Fruit fly (Drosophila melanogaster) whole organism, embryonic: ENCODE measurements around the gene CG1213.
A peak's percentile ranks its signal among the peaks of the same experiment; 100 is the strongest.

ENCODE experiments used
- Atf-2 ChIP-seq: fragments of 200-800 bp; sonication (Bioruptor generic); optimal IDR thresholded peaks from 2 replicates; lab custom pipeline; 2016; ENCODE audit warnings: missing biosample characterization, missing genetic modification characterization
- Awh ChIP-seq: fragments of 200-800 bp; sonication (Bioruptor generic); IDR thresholded peaks from 2 replicates; pipeline ENCODE4, ENCODE4 v1.3.6; 2022; ENCODE audit warnings: missing biosample characterization, missing genetic modification characterization
- CG10431 ChIP-seq: fragments of 200-800 bp; sonication (Bioruptor generic); optimal IDR thresholded peaks from 3 replicates; lab custom pipeline; 2018; ENCODE audit warnings: missing biosample characterization, mild to moderate bottlenecking, missing genetic modification characterization
- CG10462 ChIP-seq: fragments of 200-800 bp; sonication (Bioruptor generic); optimal IDR thresholded peaks from 2 replicates; lab custom pipeline; 2016; ENCODE audit warnings: missing biosample characterization, missing genetic modification characterization
- CG11723 ChIP-seq: fragments of 200-800 bp; sonication (Bioruptor generic); optimal IDR thresholded peaks from 2 replicates; lab custom pipeline; 2017; ENCODE audit warnings: missing biosample characterization, mild to moderate bottlenecking, missing genetic modification characterization
- CG13775 ChIP-seq: fragments of 200-800 bp; sonication (Bioruptor generic); optimal IDR thresholded peaks from 3 replicates; lab custom pipeline; 2017; ENCODE audit warnings: missing biosample characterization, mild to moderate bottlenecking, missing genetic modification characterization
- CG15514 ChIP-seq: fragments of 200-800 bp; sonication (Bioruptor generic); optimal IDR thresholded peaks from 3 replicates; lab custom pipeline; 2017; ENCODE audit warnings: missing biosample characterization, missing genetic modification characterization, mild to moderate bottlenecking, moderate library complexity, missing genetic modification reagents
- CG15696 ChIP-seq: fragments of 200-800 bp; sonication (Bioruptor generic); optimal IDR thresholded peaks from 2 replicates; lab custom pipeline; 2019; ENCODE audit warnings: missing biosample characterization, mild to moderate bottlenecking, missing genetic modification characterization, moderate library complexity
- CG17802 ChIP-seq: fragments of 200-800 bp; sonication (Bioruptor generic); optimal IDR thresholded peaks from 2 replicates; lab custom pipeline; 2018; ENCODE audit warnings: missing biosample characterization, mild to moderate bottlenecking, missing genetic modification characterization, moderate library complexity
- CG18764 ChIP-seq: fragments of 200-800 bp; sonication (Bioruptor generic); optimal IDR thresholded peaks from 3 replicates; lab custom pipeline; 2016; ENCODE audit warnings: missing biosample characterization, missing genetic modification characterization
- CG2199 ChIP-seq: fragments of 200-800 bp; sonication (Bioruptor generic); IDR thresholded peaks from 3 replicates; pipeline ENCODE4 v1.3.6; 2022; ENCODE audit warnings: missing biosample characterization, missing genetic modification characterization
- CG3281 ChIP-seq: fragments of 200-800 bp; sonication (Bioruptor generic); optimal IDR thresholded peaks from 3 replicates; lab custom pipeline; 2017; ENCODE audit warnings: missing biosample characterization, mild to moderate bottlenecking, missing genetic modification characterization
- CG34224 ChIP-seq: fragments of 200-800 bp; sonication (Bioruptor generic); IDR thresholded peaks from 3 replicates; pipeline ENCODE4 v1.3.6; 2022; ENCODE audit warnings: missing biosample characterization, missing genetic modification characterization; ENCODE audit not compliant: partially characterized antibody
- CG4360 ChIP-seq: fragments of 200-800 bp; sonication (Bioruptor generic); IDR thresholded peaks from 2 replicates; pipeline ENCODE4 v1.3.6; 2022; ENCODE audit warnings: missing biosample characterization, missing genetic modification characterization
- CG4424 ChIP-seq: fragments of 200-800 bp; sonication (Bioruptor generic); optimal IDR thresholded peaks from 3 replicates; lab custom pipeline; 2016; ENCODE audit warnings: missing biosample characterization, missing genetic modification characterization
- CG4707 ChIP-seq: fragments of 200-800 bp; sonication (Bioruptor generic); optimal IDR thresholded peaks from 2 replicates; lab custom pipeline; 2018; ENCODE audit warnings: missing biosample characterization, mild to moderate bottlenecking, missing genetic modification characterization, moderate library complexity
- CG6654 ChIP-seq: fragments of 200-800 bp; sonication (Bioruptor generic); optimal IDR thresholded peaks from 2 replicates; lab custom pipeline; 2017; ENCODE audit warnings: missing biosample characterization, mild to moderate bottlenecking, missing genetic modification characterization
- CG6689 ChIP-seq: fragments of 200-800 bp; sonication (Bioruptor generic); IDR thresholded peaks from 2 replicates; pipeline ENCODE4 v1.3.6; 2022; ENCODE audit warnings: missing biosample characterization, missing genetic modification characterization
- CG6791 ChIP-seq: fragments of 200-800 bp; sonication (Bioruptor generic); IDR thresholded peaks from 3 replicates; pipeline ENCODE4 v1.3.6; 2022; ENCODE audit warnings: missing biosample characterization, missing genetic modification characterization; ENCODE audit not compliant: partially characterized antibody
- CG7372 ChIP-seq: fragments of 200-800 bp; sonication (Bioruptor generic); IDR thresholded peaks from 2 replicates; pipeline ENCODE4 v1.3.6; 2022; ENCODE audit warnings: missing biosample characterization, missing genetic modification characterization
- CG7556 ChIP-seq: fragments of 200-800 bp; sonication (Bioruptor generic); optimal IDR thresholded peaks from 2 replicates; lab custom pipeline; 2017; ENCODE audit warnings: missing biosample characterization, mild to moderate bottlenecking, missing genetic modification characterization
- CG9817 ChIP-seq: fragments of 200-800 bp; sonication (Bioruptor generic); optimal IDR thresholded peaks from 2 replicates; lab custom pipeline; 2018; ENCODE audit warnings: missing biosample characterization, mild to moderate bottlenecking, missing genetic modification characterization, moderate library complexity
- Chrac-16 ChIP-seq: fragments of 200-800 bp; sonication (Bioruptor generic); optimal IDR thresholded peaks from 3 replicates; lab custom pipeline; 2016; ENCODE audit warnings: missing biosample characterization, missing genetic modification characterization
- CoRest ChIP-seq: fragments of 200-800 bp; sonication (Bioruptor generic); optimal IDR thresholded peaks from 3 replicates; lab custom pipeline; 2018; ENCODE audit warnings: missing biosample characterization, mild to moderate bottlenecking, missing genetic modification characterization, moderate library complexity
- D19B ChIP-seq: fragments of 200-800 bp; sonication (Bioruptor generic); optimal IDR thresholded peaks from 2 replicates; lab custom pipeline; 2017; ENCODE audit warnings: missing biosample characterization, mild to moderate bottlenecking, missing genetic modification characterization
- GATAe ChIP-seq: fragments of 200-800 bp; sonication (Bioruptor generic); conservative IDR thresholded peaks from 2 replicates; pipeline ENCODE4 v1.3.6; 2022; ENCODE audit warnings: missing biosample characterization, missing genetic modification characterization
- HHEX ChIP-seq: fragments of 200-800 bp; sonication (Bioruptor generic); optimal IDR thresholded peaks from 3 replicates; lab custom pipeline; 2017; ENCODE audit warnings: missing biosample characterization, mild to moderate bottlenecking, missing genetic modification characterization, missing genetic modification reagents
- HmgZ ChIP-seq: fragments of 200-800 bp; sonication (Bioruptor generic); optimal IDR thresholded peaks from 2 replicates; lab custom pipeline; 2018; ENCODE audit warnings: missing biosample characterization, mild to moderate bottlenecking, missing genetic modification characterization
- Hr3 ChIP-seq: fragments of 200-800 bp; sonication (Bioruptor generic); optimal IDR thresholded peaks from 3 replicates; lab custom pipeline; 2016; ENCODE audit warnings: missing biosample characterization, missing genetic modification characterization
- Max ChIP-seq: fragments of 200-800 bp; sonication (Bioruptor generic); optimal IDR thresholded peaks from 2 replicates; lab custom pipeline; 2016; ENCODE audit warnings: missing biosample characterization, mild to moderate bottlenecking, missing genetic modification characterization
- Nf-YA ChIP-seq: fragments of 200-800 bp; sonication (Bioruptor generic); IDR thresholded peaks from 2 replicates; pipeline ENCODE4 v1.3.6; 2022; ENCODE audit warnings: missing biosample characterization, missing genetic modification characterization
- Nf-YC ChIP-seq: fragments of 200-800 bp; optimal IDR thresholded peaks from 3 replicates; lab custom pipeline; 2019; ENCODE audit warnings: missing biosample characterization, mild to moderate bottlenecking, missing genetic modification characterization, moderate library complexity
- Oli ChIP-seq: fragments of 200-800 bp; sonication (Bioruptor generic); optimal IDR thresholded peaks from 2 replicates; lab custom pipeline; 2018; ENCODE audit warnings: missing biosample characterization, mild to moderate bottlenecking, missing genetic modification characterization, moderate library complexity
- PHDP ChIP-seq: fragments of 200-800 bp; sonication (Bioruptor generic); optimal IDR thresholded peaks from 3 replicates; lab custom pipeline; 2018; ENCODE audit warnings: missing biosample characterization, mild to moderate bottlenecking, missing genetic modification characterization, moderate library complexity
- Ptx1 ChIP-seq: fragments of 200-800 bp; sonication (Bioruptor generic); IDR thresholded peaks from 2 replicates; pipeline ENCODE4 v1.3.6; 2022; ENCODE audit warnings: missing biosample characterization, missing genetic modification characterization
- Scr ChIP-seq: fragments of 200-800 bp; sonication (Bioruptor generic); IDR thresholded peaks from 2 replicates; pipeline ENCODE4 v1.3.6; 2022; ENCODE audit warnings: missing biosample characterization, missing genetic modification characterization; ENCODE audit not compliant: partially characterized antibody
- btn ChIP-seq: fragments of 200-800 bp; sonication (Bioruptor generic); optimal IDR thresholded peaks from 2 replicates; lab custom pipeline; 2016; ENCODE audit warnings: missing biosample characterization, missing genetic modification characterization
- cg ChIP-seq: fragments of 200-800 bp; sonication (Bioruptor generic); optimal IDR thresholded peaks from 3 replicates; lab custom pipeline; 2019; ENCODE audit warnings: missing biosample characterization, mild to moderate bottlenecking, missing genetic modification characterization, moderate library complexity
- chm ChIP-seq: fragments of 200-800 bp; sonication (Bioruptor generic); IDR thresholded peaks from 2 replicates; pipeline ENCODE4 v1.3.6; 2022; ENCODE audit warnings: missing biosample characterization, missing genetic modification characterization
- corto ChIP-seq: fragments of 200-800 bp; sonication (Bioruptor generic); optimal IDR thresholded peaks from 2 replicates; lab custom pipeline; 2016; ENCODE audit warnings: missing biosample characterization, mild to moderate bottlenecking, missing genetic modification characterization, moderate library complexity
- cwo ChIP-seq: fragments of 200-800 bp; sonication (Bioruptor generic); optimal IDR thresholded peaks from 3 replicates; lab custom pipeline; 2017; ENCODE audit warnings: missing biosample characterization, missing genetic modification characterization, mild to moderate bottlenecking, moderate library complexity, missing genetic modification reagents
- dan ChIP-seq: fragments of 200-800 bp; sonication (Bioruptor generic); IDR thresholded peaks from 2 replicates; pipeline ENCODE4 v1.3.6; 2022; ENCODE audit warnings: missing biosample characterization, missing genetic modification characterization
- gsb-n ChIP-seq: fragments of 200-800 bp; sonication (Bioruptor generic); optimal IDR thresholded peaks from 3 replicates; lab custom pipeline; 2018; ENCODE audit warnings: missing biosample characterization, mild to moderate bottlenecking, missing genetic modification characterization
- h ChIP-seq: fragments of >200 bp; optimal IDR thresholded peaks from 2 replicates; lab custom pipeline; 2017
- peb ChIP-seq: fragments of 200-800 bp; sonication (Bioruptor generic); IDR thresholded peaks from 2 replicates; pipeline ENCODE4 v1.3.6; 2022; ENCODE audit warnings: missing biosample characterization, missing genetic modification characterization
- phol ChIP-seq: fragments of 200-800 bp; sonication (Bioruptor generic); optimal IDR thresholded peaks from 3 replicates; lab custom pipeline; 2018; ENCODE audit warnings: missing biosample characterization, mild to moderate bottlenecking, missing genetic modification characterization, moderate library complexity
- ro ChIP-seq: fragments of 200-800 bp; sonication (Bioruptor generic); IDR thresholded peaks from 2 replicates; pipeline ENCODE4 v1.3.6; 2022; ENCODE audit warnings: missing biosample characterization, missing genetic modification characterization
- sima ChIP-seq: fragments of 200-800 bp; sonication (Bioruptor generic); optimal IDR thresholded peaks from 2 replicates; lab custom pipeline; 2016; ENCODE audit warnings: missing biosample characterization, missing genetic modification characterization
- sqz ChIP-seq: fragments of 200-800 bp; sonication (Bioruptor generic); optimal IDR thresholded peaks from 3 replicates; lab custom pipeline; 2018; ENCODE audit warnings: missing biosample characterization, mild to moderate bottlenecking, missing genetic modification characterization
- tap ChIP-seq: fragments of 200-800 bp; optimal IDR thresholded peaks from 3 replicates; lab custom pipeline; 2019; ENCODE audit warnings: missing biosample characterization, mild to moderate bottlenecking, missing genetic modification characterization, moderate library complexity
- tio ChIP-seq: fragments of 200-800 bp; sonication (Bioruptor generic); optimal IDR thresholded peaks from 2 replicates; lab custom pipeline; 2017; ENCODE audit warnings: missing biosample characterization, missing genetic modification characterization, inconsistent platforms
- z ChIP-seq: fragments of 200-800 bp; sonication (Bioruptor generic); IDR thresholded peaks from 3 replicates; pipeline ENCODE4 v1.3.6; 2022; ENCODE audit warnings: missing biosample characterization, missing genetic modification characterization

The CG1213 gene

DNA sequence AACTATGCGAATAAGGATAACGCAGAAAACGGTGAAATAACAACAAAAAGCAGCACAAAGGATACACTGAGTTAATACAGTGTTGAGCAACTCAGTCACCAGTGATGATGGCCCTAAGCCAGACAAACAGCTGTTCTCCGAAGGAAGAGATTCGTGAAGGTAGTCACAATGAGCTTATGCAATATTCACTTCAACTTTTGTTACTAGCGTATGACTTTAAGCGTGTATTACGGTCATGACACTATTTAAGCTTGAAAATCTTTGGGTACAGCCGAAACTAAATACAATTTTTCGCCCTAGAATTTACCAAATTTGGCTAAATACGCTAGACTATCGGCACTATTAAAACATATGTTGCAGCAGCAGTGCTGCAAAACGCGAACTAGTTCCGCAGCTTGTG lies 15.2 kb downstream of the CG1213 start, which contains the start of the genes disp and ECSIT (continued):
- TF ChIP-seq tap (tag; lab: Kevin White, UChicago) (no peak), Nf-YA (GFP tag; lab: Robert Waterston, UW) (no peak), Awh (GFP tag; lab: Robert Waterston, UW) (no peak), btn (GFP tag; lab: Kevin White, UChicago) (peak; percentile 3), Max (peak; percentile 48), ro (GFP tag; lab: Robert Waterston, UW) (no peak), Chrac-16 (GFP tag; lab: Kevin White, UChicago) (peak; percentile 2), sima (GFP tag; lab: Kevin White, UChicago) (no peak), CG10431 (GFP tag; lab: Kevin White, UChicago) (no peak), CG7372 (GFP tag; lab: Robert Waterston, UW) (no peak), D19B (GFP tag; lab: Kevin White, UChicago) (no peak), Atf-2 (GFP tag; lab: Kevin White, UChicago) (no peak), Nf-YC (tag; lab: Kevin White, UChicago) (no peak), CG10462 (GFP tag; lab: Kevin White, UChicago) (no peak), chm (no peak), h (lab: Kevin White, UChicago) (no peak), tio (GFP tag; lab: Kevin White, UChicago) (no peak), HHEX (GFP tag; lab: Kevin White, UChicago) (no peak), peb (GFP tag; lab: Robert Waterston, UW) (no peak), CG4424 (peak; percentile 54), cg (GFP tag; lab: Kevin White, UChicago) (no peak), Scr (GFP tag; lab: Robert Waterston, UW) (peak; percentile 48; the same call in 1 of the 2 replicates), CG11723 (GFP tag; lab: Kevin White, UChicago) (no peak), phol (tag; lab: Kevin White, UChicago) (no peak), CG2199 (GFP tag; lab: Robert Waterston, UW) (no peak), CG15696 (tag; lab: Kevin White, UChicago) (no peak), CG4360 (GFP tag; lab: Robert Waterston, UW) (peak; percentile 67), CG4707 (GFP tag; lab: Kevin White, UChicago) (no peak), CG17802 (no peak), CG15514 (peak; percentile 98), GATAe (GFP tag; lab: Robert Waterston, UW) (no peak), CG6654 (no peak), Oli (tag; lab: Kevin White, UChicago) (peak; percentile 58), CG6791 (GFP tag; lab: Robert Waterston, UW) (no peak), corto (GFP tag; lab: Kevin White, UChicago) (no peak), Ptx1 (GFP tag; lab: Robert Waterston, UW) (peak; percentile 31; the same call in 1 of the 2 replicates), sqz (GFP tag; lab: Kevin White, UChicago) (no peak), CoRest (tag; lab: Kevin White, UChicago) (peak; percentile 59), CG9817 (tag; lab: Kevin White, UChicago) (peak; percentile 4), z (no peak), HmgZ (tag; lab: Kevin White, UChicago) (peak; percentile 59), cwo (no peak), gsb-n (tag; lab: Kevin White, UChicago) (no peak), CG18764 (GFP tag; lab: Kevin White, UChicago) (peak; percentile 11), CG6689 (GFP tag; lab: Robert Waterston, UW) (peak; percentile 48; the same call in 1 of the 2 replicates), Hr3 (peak; percentile 22), PHDP (tag; lab: Kevin White, UChicago) (no peak), dan (GFP tag; lab: Robert Waterston, UW) (no peak), CG13775 (GFP tag; lab: Kevin White, UChicago) (peak; percentile 26), CG34224 (no peak), CG3281 (GFP tag; lab: Kevin White, UChicago) (no peak), CG7556 (GFP tag; lab: Kevin White, UChicago) (no peak)
